Fruit fly (Drosophila melanogaster): Measurements from ENCODE around the gene CG44574.

DNA sequence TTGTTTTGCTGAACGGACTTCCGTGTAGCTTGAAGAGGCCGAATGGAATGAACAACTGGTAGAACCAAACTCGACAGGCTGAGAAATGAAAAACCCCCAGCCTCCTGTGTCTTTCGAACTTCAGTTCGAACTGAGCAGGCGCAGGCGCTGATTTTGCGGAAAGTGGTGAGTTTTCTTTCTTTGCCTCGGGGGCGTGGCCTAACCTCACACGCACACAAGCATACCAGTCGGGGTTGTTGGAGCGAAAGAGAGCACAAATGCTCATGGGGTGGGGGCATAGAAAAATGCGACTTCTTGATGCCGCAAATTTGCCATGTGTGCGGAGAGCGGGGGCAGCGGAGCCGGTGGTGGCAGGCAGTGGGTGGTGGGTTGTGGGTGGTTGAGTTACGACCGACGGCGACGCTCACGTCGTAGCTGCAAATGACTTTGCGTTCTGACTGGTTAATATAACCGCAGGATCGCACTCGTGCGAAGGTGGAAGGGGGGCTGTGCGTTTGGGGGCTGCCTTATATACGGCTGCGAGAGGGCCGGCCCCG is 40.1 kb downstream of the CG44574 start, which contains the start of gene CG9016:
- TF ChIP-seq woc (GFP tag; optimal IDR thresholded peaks at IDR 0.05) = no peak
- no peak for TF ChIP-seq h (GFP tag; optimal IDR thresholded peaks at IDR 0.05)
- no peak for TF ChIP-seq lola (GFP tag; optimal IDR thresholded peaks at IDR 0.05)
- TF ChIP-seq sv (GFP tag; optimal IDR thresholded peaks at IDR 0.05) = no peak
